Worm (Caenorhabditis elegans) whole organism, L4 larva: ENCODE measurements around the gene exc-7.
A peak's percentile ranks its signal among the peaks of the same experiment; 100 is the strongest.

Experiments
- D1046.2 ChIP-seq: fragments of 200-800 bp; sonication (Bioruptor generic); IDR thresholded peaks from 2 replicates; pipeline ENCODE4 v1.3.6; 2022; ENCODE audit warnings: missing genetic modification characterization, missing compliant biosample characterization
- F10B5.3 ChIP-seq: sonication (generic microtip); optimal IDR thresholded peaks from 2 replicates; lab custom pipeline; 2016; ENCODE audit warnings: mild to moderate bottlenecking, missing genetic modification characterization, missing compliant biosample characterization
- F37D6.2 ChIP-seq: sonication (generic microtip); optimal IDR thresholded peaks from 2 replicates; lab custom pipeline; 2016; ENCODE audit warnings: mild to moderate bottlenecking, missing genetic modification characterization, missing compliant biosample characterization
- F44E2.7 ChIP-seq: fragments of 200-800 bp; sonication (Bioruptor generic); IDR thresholded peaks from 2 replicates; pipeline ENCODE4 v2.1.2; 2022; ENCODE audit warnings: missing genetic modification characterization, missing compliant biosample characterization
- R02D3.7 ChIP-seq: fragments of 150-350 bp; sonication (generic microtip); optimal IDR thresholded peaks from 3 replicates; lab custom pipeline; 2014; ENCODE audit warnings: missing biosample characterization, missing genetic modification characterization
- T26A8.4 ChIP-seq: fragments of 200-800 bp; sonication (Bioruptor generic); IDR thresholded peaks from 2 replicates; pipeline ENCODE4 v1.3.6; 2022; ENCODE audit warnings: missing genetic modification characterization, missing compliant biosample characterization
- Y5F2A.4 ChIP-seq: fragments of 200-800 bp; sonication (Bioruptor generic); optimal IDR thresholded peaks from 2 replicates; lab custom pipeline; 2018; ENCODE audit warnings: mild to moderate bottlenecking, missing genetic modification characterization, missing compliant biosample characterization
- Y75B8A.6 ChIP-seq: fragments of 200-800 bp; sonication (Bioruptor generic); IDR thresholded peaks from 2 replicates; pipeline ENCODE4 v1.3.6; 2022; ENCODE audit warnings: missing genetic modification reagents, missing genetic modification characterization, missing compliant biosample characterization
- ZK546.5 ChIP-seq, 2 experiments: sonication (generic microtip); optimal IDR thresholded peaks; 2 replicates each; lab custom pipeline; 2017; ENCODE audit warnings: missing biosample characterization in 2 of 2, missing genetic modification characterization in 2 of 2
- aha-1 ChIP-seq: fragments of 150-350 bp; peaks from one replicate; lab custom pipeline; 2014; ENCODE audit warnings: missing biosample characterization, missing genetic modification characterization
- arid-1 ChIP-seq: fragments of 200-800 bp; sonication (Bioruptor generic); conservative IDR thresholded peaks from 2 replicates; pipeline ENCODE4 v1.3.6; 2022; ENCODE audit warnings: missing genetic modification reagents, missing genetic modification characterization, missing compliant biosample characterization
- attf-4 ChIP-seq: sonication (generic microtip); optimal IDR thresholded peaks from 3 replicates; lab custom pipeline; 2017; ENCODE audit warnings: missing biosample characterization, missing genetic modification characterization
- ceh-20 ChIP-seq: fragments of 200-800 bp; sonication (Bioruptor generic); IDR thresholded peaks from 2 replicates; pipeline ENCODE4 v1.3.6; 2022; ENCODE audit warnings: missing genetic modification reagents, missing genetic modification characterization, missing compliant biosample characterization
- ceh-32 ChIP-seq: sonication (generic microtip); optimal IDR thresholded peaks from 2 replicates; lab custom pipeline; 2016; ENCODE audit warnings: mild to moderate bottlenecking, missing genetic modification characterization, missing compliant biosample characterization; ENCODE audit not compliant: poor library complexity
- ceh-44 ChIP-seq: fragments of 200-800 bp; sonication (Bioruptor generic); IDR thresholded peaks from 2 replicates; pipeline ENCODE4 v1.3.6; 2022; ENCODE audit warnings: missing genetic modification reagents, missing genetic modification characterization, missing compliant biosample characterization
- ceh-82 ChIP-seq: sonication (generic microtip); optimal IDR thresholded peaks from 2 replicates; lab custom pipeline; 2017; ENCODE audit warnings: missing biosample characterization, missing genetic modification characterization
- cey-2 ChIP-seq: sonication (generic microtip); optimal IDR thresholded peaks from 3 replicates; lab custom pipeline; 2017; ENCODE audit warnings: missing genetic modification characterization, mild to moderate bottlenecking, missing compliant biosample characterization, antibody characterized with exemption, borderline replicate concordance; ENCODE audit not compliant: insufficient read depth
- daf-16 ChIP-seq, 3 experiments: sonication (generic microtip); optimal IDR thresholded peaks; 2 replicates each; lab custom pipeline; 2016 to 2017; ENCODE audit warnings: missing genetic modification characterization in 3 of 3, missing genetic modification reagents in 3 of 3, mild to moderate bottlenecking in 2 of 3, missing compliant biosample characterization in 2 of 3, missing biosample characterization in 1 of 3, moderate library complexity in 1 of 3
- daf-19 ChIP-seq: fragments of 200-800 bp; sonication (Bioruptor generic); conservative IDR thresholded peaks from 2 replicates; pipeline ENCODE4 v1.3.6; 2022; ENCODE audit warnings: missing genetic modification characterization, missing compliant biosample characterization
- daf-8 ChIP-seq: fragments of 200-800 bp; sonication (Bioruptor generic); IDR thresholded peaks from 2 replicates; pipeline ENCODE4 v1.3.6; 2022; ENCODE audit warnings: missing genetic modification characterization, missing compliant biosample characterization
- dmd-6 ChIP-seq: fragments of 200-800 bp; sonication (Bioruptor generic); IDR thresholded peaks from 2 replicates; pipeline ENCODE4 v1.3.6; 2022; ENCODE audit warnings: missing genetic modification reagents, missing genetic modification characterization, missing compliant biosample characterization
- dmd-8 ChIP-seq: fragments of 200-800 bp; sonication (Bioruptor generic); IDR thresholded peaks from 2 replicates; pipeline ENCODE4 v1.3.6; 2022; ENCODE audit warnings: missing genetic modification characterization, missing compliant biosample characterization
- dmd-9 ChIP-seq: fragments of 200-800 bp; sonication (Bioruptor generic); IDR thresholded peaks from 2 replicates; pipeline ENCODE4 v1.3.6; 2022; ENCODE audit warnings: missing genetic modification reagents, missing genetic modification characterization, missing compliant biosample characterization
- egl-43 ChIP-seq: fragments of 200-800 bp; sonication (Bioruptor generic); IDR thresholded peaks from 2 replicates; pipeline ENCODE4 v1.3.6; 2022; ENCODE audit warnings: missing genetic modification reagents, missing genetic modification characterization, missing compliant biosample characterization
- gei-8 ChIP-seq: fragments of 200-800 bp; sonication (Bioruptor generic); optimal IDR thresholded peaks from 2 replicates; lab custom pipeline; 2018; ENCODE audit warnings: mild to moderate bottlenecking, missing genetic modification characterization, missing compliant biosample characterization
- hlh-30 ChIP-seq: sonication (generic microtip); optimal IDR thresholded peaks from 2 replicates; lab custom pipeline; 2017; ENCODE audit warnings: antibody characterized with exemption, mild to moderate bottlenecking, missing genetic modification characterization, missing compliant biosample characterization; ENCODE audit not compliant: insufficient read depth
- lim-7 ChIP-seq: fragments of 200-800 bp; sonication (Bioruptor generic); IDR thresholded peaks from 2 replicates; pipeline ENCODE4 v1.3.6; 2022; ENCODE audit warnings: missing genetic modification characterization, missing compliant biosample characterization
- lin-38 ChIP-seq: fragments of 200-800 bp; sonication (Bioruptor generic); IDR thresholded peaks from 2 replicates; pipeline ENCODE4 v1.3.6; 2022; ENCODE audit warnings: missing genetic modification reagents, missing genetic modification characterization, missing compliant biosample characterization
- lsy-2 ChIP-seq, 2 experiments: fragments of 150-350 bp in 1 of 2; sonication (generic microtip) in 1 of 2; optimal IDR thresholded peaks; 2 replicates each; lab custom pipeline; 2014 to 2017; ENCODE audit warnings: missing biosample characterization in 2 of 2, missing genetic modification characterization in 2 of 2
- madf-5 ChIP-seq, 2 experiments: fragments of 200-800 bp; sonication (Bioruptor generic); IDR thresholded peaks; 2 replicates each; pipeline ENCODE4 v1.3.6; 2022; ENCODE audit warnings: missing compliant biosample characterization in 2 of 2, missing genetic modification characterization in 2 of 2
- madf-9 ChIP-seq: fragments of 200-800 bp; sonication (Bioruptor generic); conservative IDR thresholded peaks from 2 replicates; pipeline ENCODE4 v1.3.6; 2022; ENCODE audit warnings: missing genetic modification reagents, missing genetic modification characterization, missing compliant biosample characterization
- mdt-29 ChIP-seq: fragments of 200-800 bp; sonication (Bioruptor generic); IDR thresholded peaks from 2 replicates; pipeline ENCODE4 v1.3.6; 2022; ENCODE audit warnings: missing genetic modification reagents, missing genetic modification characterization, missing compliant biosample characterization
- mes-2 ChIP-seq: sonication (generic microtip); optimal IDR thresholded peaks from 2 replicates; lab custom pipeline; 2016; ENCODE audit warnings: missing genotype, mild to moderate bottlenecking, missing genetic modification characterization, missing compliant biosample characterization; ENCODE audit not compliant: poor library complexity, severe bottlenecking
- mxl-2 ChIP-seq: fragments of 200-800 bp; sonication (Bioruptor generic); conservative IDR thresholded peaks from 2 replicates; pipeline ENCODE4 v1.3.6; 2022; ENCODE audit warnings: missing genetic modification reagents, missing genetic modification characterization, missing compliant biosample characterization
- mxl-3 ChIP-seq: fragments of 200-800 bp; sonication (Bioruptor generic); optimal IDR thresholded peaks from 2 replicates; lab custom pipeline; 2018; ENCODE audit warnings: mild to moderate bottlenecking, missing genetic modification characterization, missing compliant biosample characterization
- nhr-102 ChIP-seq: sonication (generic microtip); optimal IDR thresholded peaks from 2 replicates; lab custom pipeline; 2016; ENCODE audit warnings: mild to moderate bottlenecking, missing genetic modification characterization, moderate library complexity, missing compliant biosample characterization
- nhr-237 ChIP-seq: sonication (generic microtip); optimal IDR thresholded peaks from 2 replicates; lab custom pipeline; 2017; ENCODE audit warnings: missing biosample characterization, missing genetic modification characterization
- nhr-25 ChIP-seq: sonication (generic microtip); optimal IDR thresholded peaks from 2 replicates; lab custom pipeline; 2017; ENCODE audit warnings: missing genetic modification characterization, mild to moderate bottlenecking, missing compliant biosample characterization, antibody characterized with exemption, moderate library complexity, borderline replicate concordance; ENCODE audit not compliant: insufficient read depth
- nhr-28 ChIP-seq: fragments of 150-350 bp; optimal IDR thresholded peaks from 2 replicates; lab custom pipeline; 2014; ENCODE audit warnings: missing biosample characterization, missing genetic modification characterization
- nhr-6 ChIP-seq: fragments of 150-350 bp; optimal IDR thresholded peaks from 2 replicates; lab custom pipeline; 2014; ENCODE audit warnings: missing biosample characterization, missing genetic modification characterization
- php-3 ChIP-seq: fragments of 200-800 bp; sonication (Bioruptor generic); IDR thresholded peaks from 2 replicates; pipeline ENCODE4 v1.3.6; 2022; ENCODE audit warnings: missing genetic modification reagents, missing genetic modification characterization, missing compliant biosample characterization
- rbr-2 ChIP-seq: sonication (generic microtip); optimal IDR thresholded peaks from 2 replicates; lab custom pipeline; 2016; ENCODE audit warnings: missing genotype, missing genetic modification characterization, missing compliant biosample characterization
- sdz-12 ChIP-seq: fragments of 200-800 bp; sonication (Bioruptor generic); optimal IDR thresholded peaks from 2 replicates; lab custom pipeline; 2018; ENCODE audit warnings: mild to moderate bottlenecking, missing genetic modification characterization, missing compliant biosample characterization
- tag-97 ChIP-seq: fragments of 200-800 bp; sonication (Bioruptor generic); IDR thresholded peaks from 2 replicates; pipeline ENCODE4 v1.3.6; 2022; ENCODE audit warnings: missing genetic modification characterization, missing compliant biosample characterization
- tra-1 ChIP-seq: fragments of 200-800 bp; sonication (Bioruptor generic); IDR thresholded peaks from 2 replicates; pipeline ENCODE4 v1.3.6; 2022; ENCODE audit warnings: missing genetic modification reagents, missing genetic modification characterization, missing compliant biosample characterization
- unc-130 ChIP-seq: sonication (generic microtip); optimal IDR thresholded peaks from 2 replicates; lab custom pipeline; 2016; ENCODE audit warnings: missing genetic modification reagents, missing genetic modification characterization, missing compliant biosample characterization
- vab-7 ChIP-seq: fragments of 200-800 bp; sonication (Bioruptor generic); IDR thresholded peaks from 2 replicates; pipeline ENCODE4 v1.3.6; 2022; ENCODE audit warnings: missing genetic modification reagents, missing genetic modification characterization, missing compliant biosample characterization
- zag-1 ChIP-seq: fragments of 150-350 bp; optimal IDR thresholded peaks from 2 replicates; lab custom pipeline; 2014; ENCODE audit warnings: missing biosample characterization, missing genetic modification characterization
- zfp-3 ChIP-seq: fragments of 200-800 bp; sonication (Bioruptor generic); conservative IDR thresholded peaks from 2 replicates; pipeline ENCODE4 v1.3.6; 2022; ENCODE audit warnings: missing genetic modification reagents, missing genetic modification characterization, missing compliant biosample characterization
- zip-2 ChIP-seq: fragments of 150-350 bp; optimal IDR thresholded peaks from 2 replicates; lab custom pipeline; 2014; ENCODE audit warnings: missing biosample characterization, missing genetic modification characterization
- ztf-7 ChIP-seq: fragments of 150-350 bp; optimal IDR thresholded peaks from 2 replicates; lab custom pipeline; 2014; ENCODE audit warnings: missing biosample characterization, missing genetic modification characterization

exc-7 gene

DNA sequence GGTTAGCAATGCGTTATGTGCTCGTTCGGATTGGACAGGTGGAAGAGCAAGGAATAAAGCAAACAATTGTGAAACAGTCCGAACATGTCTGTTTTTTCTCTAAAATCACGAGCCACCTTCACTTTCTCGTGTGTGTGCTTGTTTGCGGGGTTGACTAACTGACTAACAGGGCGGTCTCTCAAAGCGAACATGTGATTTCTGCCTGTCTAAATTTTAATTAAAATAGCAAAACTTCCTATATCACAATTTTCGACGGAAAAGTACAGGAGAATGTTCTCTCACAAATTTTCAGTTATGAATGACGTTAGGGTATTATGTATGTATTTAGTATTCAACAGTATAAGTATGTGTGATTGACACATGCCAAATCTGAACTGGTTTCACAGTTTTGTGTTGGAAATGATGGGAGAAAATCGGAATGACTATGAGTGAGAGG is 46.2 kb downstream of the exc-7 start (continued):
- TF ChIP-seq daf-8 (GFP tag; lab: Robert Waterston, UW) (no peak), mdt-29 (no peak), F10B5.3 (tag; lab: Kevin White, UChicago) (no peak), dmd-6 (GFP tag; lab: Robert Waterston, UW) (peak; percentile 76), ceh-20 (GFP tag; lab: Robert Waterston, UW) (no peak), zfp-3 (GFP tag; lab: Robert Waterston, UW) (no peak), Y75B8A.6 (GFP tag; lab: Robert Waterston, UW) (no peak), attf-4 (no peak), php-3 (GFP tag; lab: Robert Waterston, UW) (no peak), madf-5 (GFP tag; IDR thresholded peaks at IDR 0.05; lab: Robert Waterston, UW) (no peak), D1046.2 (GFP tag; lab: Robert Waterston, UW) (no peak), nhr-28 (tag; lab: Kevin White, UChicago) (peak; percentile 61), zag-1 (no peak), lim-7 (no peak), zip-2 (no peak), rbr-2 (tag; lab: Kevin White, UChicago) (no peak), gei-8 (GFP tag; lab: Kevin White, UChicago) (no peak), hlh-30 (peak; percentile 92), nhr-102 (tag; lab: Kevin White, UChicago) (peak; percentile 1), daf-19 (GFP tag; lab: Robert Waterston, UW) (no peak), unc-130 (no peak), mxl-2 (GFP tag; lab: Robert Waterston, UW) (no peak), tra-1 (GFP tag; lab: Robert Waterston, UW) (peak; percentile 52), sdz-12 (GFP tag; lab: Kevin White, UChicago) (no peak), F44E2.7 (GFP tag; lab: Robert Waterston, UW) (no peak), ZK546.5 (tag; optimal IDR thresholded peaks at IDR 0.05; lab: Kevin White, UChicago) (no peak), cey-2 (tag; lab: Kevin White, UChicago) (no peak), Y5F2A.4 (GFP tag; lab: Kevin White, UChicago) (no peak), madf-9 (GFP tag; lab: Robert Waterston, UW) (no peak), lsy-2 (tag; optimal IDR thresholded peaks at IDR 0.05; lab: Kevin White, UChicago) (no peak), tag-97 (GFP tag; lab: Robert Waterston, UW) (no peak), R02D3.7 (tag; lab: Kevin White, UChicago) (no peak), ceh-32 (tag; lab: Kevin White, UChicago) (no peak), ceh-44 (GFP tag; lab: Robert Waterston, UW) (no peak), aha-1 (tag; lab: Kevin White, UChicago) (no peak), T26A8.4 (GFP tag; lab: Robert Waterston, UW) (no peak), dmd-9 (GFP tag; lab: Robert Waterston, UW) (no peak), ceh-82 (no peak), mxl-3 (GFP tag; lab: Kevin White, UChicago) (no peak), vab-7 (GFP tag; lab: Robert Waterston, UW) (no peak), F37D6.2 (tag; lab: Kevin White, UChicago) (no peak), mes-2 (peak; percentile 12), nhr-6 (tag; lab: Kevin White, UChicago) (no peak), ztf-7 (tag; lab: Kevin White, UChicago) (no peak), nhr-25 (no peak), egl-43 (GFP tag; lab: Robert Waterston, UW) (no peak), daf-16 (GFP tag; optimal IDR thresholded peaks at IDR 0.05; lab: Kevin White, UChicago) (peak in 1 of 2 experiments; percentile 34), daf-16 (tag; optimal IDR thresholded peaks at IDR 0.05; lab: Kevin White, UChicago) (peak; percentile 29), arid-1 (GFP tag; lab: Robert Waterston, UW) (no peak), dmd-8 (GFP tag; lab: Robert Waterston, UW) (no peak), lin-38 (GFP tag; lab: Robert Waterston, UW) (no peak), nhr-237 (tag; lab: Kevin White, UChicago) (no peak)
